Worm (Caenorhabditis elegans) whole organism, young adult: ENCODE data around the gene gldi-2.

Experiments used
- B0019.2 ChIP-seq: fragments of 200-800 bp; sonication (Bioruptor generic); conservative IDR thresholded peaks from 2 replicates; pipeline ENCODE4 v1.3.6; 2022; ENCODE audit warnings: missing genetic modification reagents, missing genetic modification characterization, missing compliant biosample characterization
- B0261.1 ChIP-seq: sonication (generic microtip); optimal IDR thresholded peaks from 2 replicates; lab custom pipeline; 2016; ENCODE audit warnings: mild to moderate bottlenecking, missing genetic modification characterization, moderate library complexity, missing compliant biosample characterization
- C17E4.6 ChIP-seq: fragments of 200-800 bp; sonication (Bioruptor generic); IDR thresholded peaks from 2 replicates; pipeline ENCODE4 v1.3.6; 2022; ENCODE audit warnings: missing genetic modification reagents, missing genetic modification characterization, missing compliant biosample characterization
- D2030.7 ChIP-seq: fragments of 200-800 bp; sonication (Bioruptor generic); IDR thresholded peaks from 2 replicates; pipeline ENCODE4 v1.3.6; 2022; ENCODE audit warnings: missing genetic modification reagents, missing genetic modification characterization, missing compliant biosample characterization
- F33H1.4 ChIP-seq: fragments of 200-800 bp; sonication (Bioruptor generic); IDR thresholded peaks from 2 replicates; pipeline ENCODE4 v1.3.6; 2022; ENCODE audit warnings: missing genetic modification reagents, missing genetic modification characterization, missing compliant biosample characterization
- F57A8.1 ChIP-seq: fragments of 200-800 bp; sonication (Bioruptor generic); optimal IDR thresholded peaks from 2 replicates; lab custom pipeline; 2018; ENCODE audit warnings: mild to moderate bottlenecking, missing genetic modification characterization, moderate library complexity, missing compliant biosample characterization
- Y53G8AR.9 ChIP-seq: fragments of 200-800 bp; sonication (Bioruptor generic); conservative IDR thresholded peaks from 2 replicates; pipeline ENCODE4 v1.3.6; 2022; ENCODE audit warnings: missing genetic modification reagents, missing genetic modification characterization, missing compliant biosample characterization
- Y56A3A.18 ChIP-seq: fragments of 200-800 bp; sonication (Bioruptor generic); IDR thresholded peaks from 2 replicates; pipeline ENCODE4 v1.3.6; 2022; ENCODE audit warnings: missing genetic modification reagents, missing genetic modification characterization, missing compliant biosample characterization
- akir-1 ChIP-seq: fragments of 200-800 bp; sonication (Bioruptor generic); optimal IDR thresholded peaks from 2 replicates; lab custom pipeline; 2018; ENCODE audit warnings: mild to moderate bottlenecking, missing genetic modification characterization, moderate library complexity, missing compliant biosample characterization
- athp-1 ChIP-seq: sonication (generic microtip); optimal IDR thresholded peaks from 2 replicates; lab custom pipeline; 2017; ENCODE audit warnings: mild to moderate bottlenecking, missing genetic modification characterization, missing compliant biosample characterization
- attf-5 ChIP-seq: fragments of 200-800 bp; sonication (Bioruptor generic); optimal IDR thresholded peaks from 2 replicates; lab custom pipeline; 2018; ENCODE audit warnings: mild to moderate bottlenecking, missing genetic modification characterization, missing compliant biosample characterization
- cebp-1 ChIP-seq, 2 experiments: fragments of 200-800 bp in 1 of 2; sonication (Bioruptor generic) in 1 of 2; sonication (generic microtip) in 1 of 2; IDR thresholded peaks in 1 of 2; optimal IDR thresholded peaks in 1 of 2; 2 replicates each; pipeline versions ENCODE4 v1.3.6 to Lab custom; 2017 to 2022; ENCODE audit warnings: missing compliant biosample characterization in 2 of 2, missing genetic modification characterization in 2 of 2, mild to moderate bottlenecking in 1 of 2, missing genetic modification reagents in 1 of 2, moderate library complexity in 1 of 2
- ceh-58 ChIP-seq: fragments of 200-800 bp; sonication (Bioruptor generic); IDR thresholded peaks from 2 replicates; pipeline ENCODE4 v1.3.6; 2022; ENCODE audit warnings: missing genetic modification characterization, missing compliant biosample characterization
- chd-7 ChIP-seq: sonication (generic microtip); optimal IDR thresholded peaks from 2 replicates; lab custom pipeline; 2016; ENCODE audit warnings: mild to moderate bottlenecking, missing genetic modification characterization, moderate library complexity, missing compliant biosample characterization
- egrh-3 ChIP-seq: fragments of 200-800 bp; sonication (Bioruptor generic); IDR thresholded peaks from 2 replicates; pipeline ENCODE4 v1.3.6; 2022; ENCODE audit warnings: missing genetic modification reagents, missing genetic modification characterization, missing compliant biosample characterization
- ekl-4 ChIP-seq: fragments of 200-800 bp; sonication (Bioruptor generic); IDR thresholded peaks from 2 replicates; pipeline ENCODE4 v1.3.6; 2022; ENCODE audit warnings: missing genetic modification reagents, missing genetic modification characterization, missing compliant biosample characterization
- ets-4 ChIP-seq: fragments of 200-800 bp; sonication (Bioruptor generic); optimal IDR thresholded peaks from 2 replicates; lab custom pipeline; 2018; ENCODE audit warnings: mild to moderate bottlenecking, missing genetic modification characterization, missing compliant biosample characterization
- hmg-1.2 ChIP-seq: fragments of 200-800 bp; sonication (Bioruptor generic); IDR thresholded peaks from 2 replicates; pipeline ENCODE4 v1.3.6; 2022; ENCODE audit warnings: missing genetic modification reagents, missing genetic modification characterization, missing compliant biosample characterization
- hmg-20 ChIP-seq: fragments of 200-800 bp; sonication (Bioruptor generic); IDR thresholded peaks from 2 replicates; pipeline ENCODE4 v1.3.6; 2022; ENCODE audit warnings: missing genetic modification reagents, missing genetic modification characterization, missing compliant biosample characterization
- hsf-1 ChIP-seq: fragments of 200-800 bp; sonication (Bioruptor generic); IDR thresholded peaks from 2 replicates; pipeline ENCODE4 v1.3.6; 2022; ENCODE audit warnings: missing genetic modification reagents, missing genetic modification characterization, missing compliant biosample characterization
- lag-1 ChIP-seq: fragments of 200-800 bp; sonication (Bioruptor generic); IDR thresholded peaks from 2 replicates; pipeline ENCODE4 v1.3.6; 2022; ENCODE audit warnings: missing genetic modification reagents, missing genetic modification characterization, missing compliant biosample characterization
- lin-40 ChIP-seq: sonication (generic microtip); optimal IDR thresholded peaks from 2 replicates; lab custom pipeline; 2016; ENCODE audit warnings: missing genetic modification characterization, mild to moderate bottlenecking, missing compliant biosample characterization, missing genotype, missing genetic modification reagents
- lir-1 ChIP-seq: fragments of 200-800 bp; sonication (Bioruptor generic); conservative IDR thresholded peaks from 2 replicates; pipeline ENCODE4 v1.3.6; 2022; ENCODE audit warnings: missing genetic modification reagents, missing genetic modification characterization, missing compliant biosample characterization
- lsl-1 ChIP-seq: fragments of 200-800 bp; sonication (Bioruptor generic); optimal IDR thresholded peaks from 2 replicates; lab custom pipeline; 2018; ENCODE audit warnings: mild to moderate bottlenecking, missing genetic modification characterization, moderate library complexity, missing compliant biosample characterization
- madf-3 ChIP-seq: fragments of 200-800 bp; sonication (Bioruptor generic); IDR thresholded peaks from 2 replicates; pipeline ENCODE4 v1.3.6; 2022; ENCODE audit warnings: missing genetic modification reagents, missing genetic modification characterization, missing compliant biosample characterization
- madf-6 ChIP-seq: fragments of 200-800 bp; sonication (Bioruptor generic); IDR thresholded peaks from 2 replicates; pipeline ENCODE4 v1.3.6; 2022; ENCODE audit warnings: missing genetic modification reagents, missing genetic modification characterization, missing compliant biosample characterization
- mcd-1 ChIP-seq: fragments of 200-800 bp; sonication (Bioruptor generic); IDR thresholded peaks from 2 replicates; pipeline ENCODE4 v1.3.6; 2022; ENCODE audit warnings: missing genetic modification reagents, missing genetic modification characterization, missing compliant biosample characterization
- mxl-1 ChIP-seq: sonication (generic microtip); optimal IDR thresholded peaks from 2 replicates; lab custom pipeline; 2016; ENCODE audit warnings: missing genetic modification characterization, missing compliant biosample characterization
- nhr-80 ChIP-seq: sonication (generic microtip); optimal IDR thresholded peaks from 2 replicates; lab custom pipeline; 2016; ENCODE audit warnings: missing genetic modification characterization, missing compliant biosample characterization
- rcor-1 ChIP-seq: fragments of 200-800 bp; sonication (Bioruptor generic); IDR thresholded peaks from 2 replicates; pipeline ENCODE4 v1.3.6; 2022; ENCODE audit warnings: missing genetic modification reagents, missing genetic modification characterization, missing compliant biosample characterization
- rec-8 ChIP-seq, 2 experiments: sonication (generic microtip); optimal IDR thresholded peaks; 2 replicates each; lab custom pipeline; 2016; ENCODE audit warnings: mild to moderate bottlenecking in 2 of 2, missing genetic modification characterization in 2 of 2, missing genetic modification reagents in 2 of 2, missing genotype in 2 of 2, missing biosample characterization in 1 of 2, missing compliant biosample characterization in 1 of 2, moderate library complexity in 1 of 2
- repo-1 ChIP-seq: sonication (generic microtip); optimal IDR thresholded peaks from 2 replicates; lab custom pipeline; 2017; ENCODE audit warnings: mild to moderate bottlenecking, missing genetic modification characterization, missing compliant biosample characterization
- rpc-1 ChIP-seq, 2 experiments: fragments of 150-350 bp in 1 of 2; sonication (generic microtip) in 1 of 2; optimal IDR thresholded peaks; 2 replicates each; lab custom pipeline; 2014 to 2018; ENCODE audit warnings: missing biosample characterization in 1 of 2, missing genetic modification characterization in 1 of 2, missing genetic modification reagents in 1 of 2, missing genotype in 1 of 2
- tbx-9 ChIP-seq: sonication (generic microtip); optimal IDR thresholded peaks from 2 replicates; lab custom pipeline; 2016; ENCODE audit warnings: borderline replicate concordance, missing genetic modification characterization, inconsistent platforms, missing compliant biosample characterization
- unc-130 ChIP-seq: sonication (generic microtip); optimal IDR thresholded peaks from 2 replicates; lab custom pipeline; 2016; ENCODE audit warnings: missing genetic modification reagents, missing genetic modification characterization, missing compliant biosample characterization
- ztf-18 ChIP-seq: sonication (generic microtip); optimal IDR thresholded peaks from 2 replicates; lab custom pipeline; 2016; ENCODE audit warnings: missing genotype, mild to moderate bottlenecking, missing genetic modification characterization, missing compliant biosample characterization
- ztf-25 ChIP-seq: fragments of 200-800 bp; sonication (Bioruptor generic); IDR thresholded peaks from 2 replicates; pipeline ENCODE4 v1.3.6; 2022; ENCODE audit warnings: missing genetic modification reagents, missing genetic modification characterization, missing compliant biosample characterization
- ztf-26 ChIP-seq: sonication (generic microtip); optimal IDR thresholded peaks from 2 replicates; lab custom pipeline; 2017; ENCODE audit warnings: missing genetic modification characterization, missing compliant biosample characterization
- ztf-28 ChIP-seq: fragments of 200-800 bp; sonication (Bioruptor generic); IDR thresholded peaks from 2 replicates; pipeline ENCODE4 v1.3.6; 2022; ENCODE audit warnings: missing genetic modification reagents, missing genetic modification characterization, missing compliant biosample characterization
- ztf-6 ChIP-seq: fragments of 200-800 bp; sonication (Bioruptor generic); IDR thresholded peaks from 2 replicates; pipeline ENCODE4 v1.3.6; 2022; ENCODE audit warnings: missing genetic modification reagents, missing genetic modification characterization, missing compliant biosample characterization

The gldi-2 gene

DNA sequence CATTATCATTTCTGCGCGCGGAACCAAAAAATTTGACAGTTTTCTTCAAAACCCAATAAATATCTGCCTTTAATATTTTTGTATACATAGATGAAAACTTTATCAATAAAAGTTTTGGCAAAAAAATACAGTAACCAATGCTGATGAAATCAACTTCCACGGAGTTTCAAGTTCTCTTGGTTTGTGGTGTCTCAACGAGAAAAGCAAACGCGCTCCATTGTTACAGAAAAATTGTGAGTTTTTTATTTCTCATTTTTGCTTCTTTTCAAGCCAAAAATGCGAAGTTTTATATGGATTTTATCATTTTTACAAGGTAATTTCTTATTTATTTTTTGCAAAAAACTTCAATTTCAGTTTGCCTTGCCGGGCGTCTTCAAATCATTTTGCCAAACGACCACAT is 48.6 kb upstream of the gldi-2 start, which contains the start of gene T14B4.3 (continued):
- TF ChIP-seq mcd-1, result peak; percentile 92
- no peak for TF ChIP-seq Y56A3A.18 (GFP tag; lab: Robert Waterston, UW)
- TF ChIP-seq B0261.1, result no peak
- no peak for TF ChIP-seq ztf-6 (GFP tag; lab: Robert Waterston, UW)
- TF ChIP-seq Y53G8AR.9 (GFP tag; lab: Robert Waterston, UW), result no peak
- TF ChIP-seq rec-8 (tag; optimal IDR thresholded peaks at IDR 0.05; lab: Kevin White, UChicago), result no peak
- TF ChIP-seq ets-4 (GFP tag; lab: Kevin White, UChicago), result no peak
- TF ChIP-seq ztf-18 (tag; lab: Kevin White, UChicago), result peak; percentile 32
- TF ChIP-seq cebp-1 (GFP tag; IDR thresholded peaks at IDR 0.05; lab: Robert Waterston, UW), result no peak
- TF ChIP-seq cebp-1 (tag; optimal IDR thresholded peaks at IDR 0.05; lab: Kevin White, UChicago), result no peak
- peak; percentile 67 for TF ChIP-seq attf-5 (GFP tag; lab: Kevin White, UChicago)
- TF ChIP-seq ceh-58 (GFP tag; lab: Robert Waterston, UW), result no peak
- peak; percentile 27; the same call in 1 of the 2 replicates for TF ChIP-seq rcor-1
- TF ChIP-seq madf-3 (GFP tag; lab: Robert Waterston, UW), result no peak
- peak; percentile 25; the same call in 1 of the 2 replicates for TF ChIP-seq F33H1.4 (GFP tag; lab: Robert Waterston, UW)
- peak; percentile 50 for TF ChIP-seq D2030.7 (GFP tag; lab: Robert Waterston, UW)
- no peak for TF ChIP-seq ztf-28
- TF ChIP-seq tbx-9 (tag; lab: Kevin White, UChicago), result no peak
- 0 out of 2 replicates have a peak, but pooled peaks have one; percentile 24 for TF ChIP-seq lir-1 (GFP tag; lab: Robert Waterston, UW)
- no peak for TF ChIP-seq lin-40 (tag; lab: Kevin White, UChicago)
- TF ChIP-seq C17E4.6 (GFP tag; lab: Robert Waterston, UW), result no peak
- no peak for TF ChIP-seq mxl-1 (tag; lab: Kevin White, UChicago)
- no peak for TF ChIP-seq ztf-25
- TF ChIP-seq B0019.2 (GFP tag; lab: Robert Waterston, UW), result no peak

ce11 chrII:6736066-6736465 is 47.2 kb upstream of the gldi-2 start, which contains the start of gene mrps-18.C:
Gene mrps-18.C (plus strand): TSS chrII:6736203.
- TF ChIP-seq hsf-1 (GFP tag; lab: Robert Waterston, UW) (0 out of 2 replicates have a peak, but pooled peaks have one; percentile 27), lag-1 (GFP tag; lab: Robert Waterston, UW) (no peak), rpc-1 (optimal IDR thresholded peaks at IDR 0.05; lab: Kevin White, UChicago) (no peak), rpc-1 (tag; optimal IDR thresholded peaks at IDR 0.05; lab: Kevin White, UChicago) (no peak), hmg-20 (0 out of 2 replicates have a peak, but pooled peaks have one; percentile 3), egrh-3 (no peak), hmg-1.2 (GFP tag; lab: Robert Waterston, UW) (0 out of 2 replicates have a peak, but pooled peaks have one; percentile 15), nhr-80 (tag; lab: Kevin White, UChicago) (no peak), madf-6 (GFP tag; lab: Robert Waterston, UW) (peak; percentile 47), attf-5 (GFP tag; lab: Kevin White, UChicago) (no peak), mcd-1 (0 out of 2 replicates have a peak, but pooled peaks have one; percentile 30), chd-7 (tag; lab: Kevin White, UChicago) (no peak), cebp-1 (GFP tag; IDR thresholded peaks at IDR 0.05; lab: Robert Waterston, UW) (no peak), cebp-1 (tag; optimal IDR thresholded peaks at IDR 0.05; lab: Kevin White, UChicago) (no peak), ekl-4 (GFP tag; lab: Robert Waterston, UW) (peak; percentile 56), akir-1 (GFP tag; lab: Kevin White, UChicago) (no peak), ceh-58 (GFP tag; lab: Robert Waterston, UW) (no peak), F33H1.4 (GFP tag; lab: Robert Waterston, UW) (no peak), F57A8.1 (GFP tag; lab: Kevin White, UChicago) (no peak), athp-1 (peak; percentile 22), ztf-26 (tag; lab: Kevin White, UChicago) (no peak), unc-130 (no peak), madf-3 (GFP tag; lab: Robert Waterston, UW) (0 out of 2 replicates have a peak, but pooled peaks have one; percentile 7), lsl-1 (no peak), repo-1 (tag; lab: Kevin White, UChicago) (peak; percentile 36)
- TF ChIP-seq, all 124 proteins: peak for 9
